Worm (Caenorhabditis elegans) whole organism, early embryonic: ENCODE data around the gene jmjd-5.

Experiments used
- aly-1 ChIP-seq: sonication (generic microtip); optimal IDR thresholded peaks from 2 replicates; lab custom pipeline; 2016; ENCODE audit warnings: missing genetic modification characterization, missing compliant biosample characterization
- ama-1 ChIP-seq: fragments of 150-350 bp; optimal IDR thresholded peaks from 2 replicates; lab custom pipeline; 2014
- ceh-13 ChIP-seq: fragments of 200-800 bp; sonication (Bioruptor generic); optimal IDR thresholded peaks from 2 replicates; lab custom pipeline; 2018; ENCODE audit warnings: mild to moderate bottlenecking, missing genetic modification characterization, missing compliant biosample characterization
- ets-7 ChIP-seq: sonication (generic microtip); optimal IDR thresholded peaks from 2 replicates; lab custom pipeline; 2016; ENCODE audit warnings: missing genotype, missing genetic modification characterization, missing compliant biosample characterization
- flt-1 ChIP-seq: fragments of 200-800 bp; sonication (Bioruptor generic); IDR thresholded peaks from 2 replicates; pipeline ENCODE4 v1.3.6; 2022; ENCODE audit warnings: missing genetic modification characterization, missing compliant biosample characterization
- hmbx-1 ChIP-seq: sonication (generic microtip); optimal IDR thresholded peaks from 2 replicates; lab custom pipeline; 2016; ENCODE audit warnings: mild to moderate bottlenecking, missing genetic modification characterization, missing compliant biosample characterization
- hmg-4 ChIP-seq: fragments of 200-800 bp; sonication (Bioruptor generic); optimal IDR thresholded peaks from 2 replicates; lab custom pipeline; 2018; ENCODE audit warnings: mild to moderate bottlenecking, missing genetic modification characterization, missing compliant biosample characterization
- hnd-1 ChIP-seq: sonication (generic microtip); optimal IDR thresholded peaks from 2 replicates; lab custom pipeline; 2016; ENCODE audit warnings: missing genetic modification characterization, missing compliant biosample characterization
- pes-1 ChIP-seq: fragments of 200-800 bp; sonication (Bioruptor generic); IDR thresholded peaks from 2 replicates; pipeline ENCODE4 v1.3.6; 2022; ENCODE audit warnings: missing genetic modification reagents, missing genetic modification characterization, missing compliant biosample characterization
- sea-1 ChIP-seq: fragments of 200-800 bp; sonication (Bioruptor generic); conservative IDR thresholded peaks from 2 replicates; pipeline ENCODE4 v1.3.6; 2022; ENCODE audit warnings: missing genetic modification characterization, missing compliant biosample characterization
- tbx-11 ChIP-seq: fragments of 200-800 bp; sonication (Bioruptor generic); IDR thresholded peaks from 2 replicates; pipeline ENCODE4 v1.3.6; 2022; ENCODE audit warnings: missing genetic modification characterization, missing compliant biosample characterization

DNA sequence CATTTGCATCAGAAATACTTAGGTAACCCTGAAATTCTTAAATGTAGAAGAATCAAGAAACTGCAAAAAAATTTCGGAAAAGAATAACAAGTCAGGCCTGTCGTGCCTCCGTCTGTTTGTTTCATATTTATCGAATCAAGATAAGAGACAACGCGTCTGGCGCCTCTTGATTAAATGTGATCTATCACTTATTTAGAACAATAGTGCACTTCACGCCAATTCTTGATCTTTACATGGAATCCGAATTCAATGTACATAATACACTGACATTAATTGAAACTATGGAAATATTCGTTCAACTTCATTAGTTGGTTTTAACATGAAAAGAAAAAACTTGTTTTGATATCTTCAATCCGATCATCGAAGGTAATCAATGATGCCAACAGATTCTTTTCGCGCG lies 4.8 kb upstream of the jmjd-5 start, which contains the start of gene mboa-2:
- TF ChIP-seq hnd-1 (tag; lab: Kevin White, UChicago) (no peak), hmbx-1 (no peak), pes-1 (no peak), ama-1 (lab: Kevin White, UChicago) (no peak), flt-1 (GFP tag; lab: Robert Waterston, UW) (no peak), ets-7 (tag; lab: Kevin White, UChicago) (no peak), sea-1 (GFP tag; lab: Robert Waterston, UW) (no peak), tbx-11 (GFP tag; lab: Robert Waterston, UW) (no peak), ceh-13 (no peak), hmg-4 (GFP tag; lab: Kevin White, UChicago) (no peak), aly-1 (tag; lab: Kevin White, UChicago) (no peak)
